Worm (Caenorhabditis elegans): ENCODE measurements around the gene T05B4.9.
A peak's percentile ranks its signal among the peaks of the same experiment; 100 is the strongest.

The T05B4.9 gene

DNA sequence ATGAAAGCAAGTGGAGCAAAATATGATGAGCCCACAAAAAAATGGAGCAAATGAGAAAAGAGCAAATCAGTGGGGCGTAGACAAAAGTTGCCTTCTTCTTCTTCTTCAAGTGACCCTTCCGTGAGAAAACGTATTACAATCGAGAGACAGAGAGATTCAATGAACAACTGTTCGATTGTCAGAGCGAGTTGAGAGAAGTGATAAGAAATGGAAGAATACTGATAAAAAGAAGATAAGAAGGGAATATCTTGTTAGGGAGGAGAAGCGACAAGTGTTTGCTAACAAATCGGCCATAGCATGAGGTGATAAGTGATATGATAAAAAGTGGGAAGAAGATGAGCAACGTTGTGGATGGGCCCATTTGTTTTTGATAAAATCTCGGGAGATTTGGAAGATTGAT lies 39.1 kb upstream of the T05B4.9 start:
- TF ChIP-seq unc-3 (GFP tag; conservative IDR thresholded peaks at IDR 0.05) (no peak), unc-3 (tag; optimal IDR thresholded peaks at IDR 0.05) (no peak), unc-42 (tag; optimal IDR thresholded peaks at IDR 0.05) (no peak), elt-2 (tag; optimal IDR thresholded peaks at IDR 0.05) (peak; percentile 96), pros-1 (tag; optimal IDR thresholded peaks at IDR 0.05) (no peak), ceh-6 (GFP tag; optimal IDR thresholded peaks at IDR 0.05) (no peak), unc-55 (GFP tag; optimal IDR thresholded peaks at IDR 0.05) (peak; percentile 69), lin-11 (tag; optimal IDR thresholded peaks at IDR 0.05) (no peak), ceh-18 (tag; optimal IDR thresholded peaks at IDR 0.05) (peak; percentile 50), rnt-1 (tag; optimal IDR thresholded peaks at IDR 0.05) (peak; percentile 47), syd-9 (tag; optimal IDR thresholded peaks at IDR 0.05) (no peak), Y22D7AL.16 (tag; optimal IDR thresholded peaks at IDR 0.05) (no peak)

DNA sequence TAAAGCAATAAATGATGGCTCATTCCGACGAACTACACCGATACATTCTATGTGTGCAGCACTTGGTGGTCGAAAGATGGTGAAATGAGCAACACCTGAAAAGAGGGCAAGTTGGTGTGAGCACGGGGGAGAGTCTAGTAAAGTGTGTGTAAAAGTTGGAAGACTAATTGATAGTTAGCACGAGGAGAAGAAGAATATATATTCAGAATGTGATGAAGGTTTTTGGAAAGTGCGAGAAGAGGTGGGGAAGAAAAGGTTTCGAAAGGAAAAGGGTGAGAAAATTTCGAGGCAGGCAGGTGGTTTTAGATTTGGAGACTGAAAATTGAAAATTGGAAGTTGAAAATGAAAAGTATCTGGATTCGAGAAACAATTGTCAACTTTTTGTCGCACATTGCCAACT lies 34.0 kb upstream of the T05B4.9 start, which contains the start of gene Y45G5AM.6:
Gene Y45G5AM.6, minus strand, starts transcription at position 101 of the 400 bp plus-strand sequence.
- TF ChIP-seq gmeb-2 (tag; optimal IDR thresholded peaks at IDR 0.05) (no peak), tbx-7 (tag; optimal IDR thresholded peaks at IDR 0.05) (no peak), hlh-8 (tag; optimal IDR thresholded peaks at IDR 0.05) (no peak), npax-4 (tag; optimal IDR thresholded peaks at IDR 0.05) (no peak)

DNA sequence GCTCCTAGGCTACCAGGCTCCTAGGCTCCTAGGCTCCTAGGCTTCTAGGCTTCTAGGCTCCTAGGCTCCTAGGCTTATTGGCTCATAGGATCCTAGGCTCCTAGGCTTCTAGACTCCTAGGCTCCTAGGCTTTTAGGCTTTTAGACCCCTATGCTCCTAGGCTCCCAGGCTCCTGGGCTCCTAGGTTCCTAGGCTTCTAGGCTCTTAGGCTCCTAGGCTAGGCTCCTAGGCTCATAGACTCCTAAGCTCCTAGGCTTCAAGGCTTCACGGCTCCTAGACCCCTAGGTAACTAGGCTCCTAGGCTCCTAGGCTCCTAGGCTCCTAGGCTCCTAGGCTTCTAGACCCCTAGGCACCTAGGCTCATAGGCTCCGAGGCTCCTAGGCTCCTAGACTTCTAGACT lies 33.2 kb upstream of the T05B4.9 start:
- TF ChIP-seq elt-4 (tag; optimal IDR thresholded peaks at IDR 0.05) (peak; percentile 66), ama-1 (optimal IDR thresholded peaks at IDR 0.05) (no peak), pag-3 (tag; optimal IDR thresholded peaks at IDR 0.05; ENCODE audit: borderline replicate concordance) (peak; percentile 0)

DNA sequence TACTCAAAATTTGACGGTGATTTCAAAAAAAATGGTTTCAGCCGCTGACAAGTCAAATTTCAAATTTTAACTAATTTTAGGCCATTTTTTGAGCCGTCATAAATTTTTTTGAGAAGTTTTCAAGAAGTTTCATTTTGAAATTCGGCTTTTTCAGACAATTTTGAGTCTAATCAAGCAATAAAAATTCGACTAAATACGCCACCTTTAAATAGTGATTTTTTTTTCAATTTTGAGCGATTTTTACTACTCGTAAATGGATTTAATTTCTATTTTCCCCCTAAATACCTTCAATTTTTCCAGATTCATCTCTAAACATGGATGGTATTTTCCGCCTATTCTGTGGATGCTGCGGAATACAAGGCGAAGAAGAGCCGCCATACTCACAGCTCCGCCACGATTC lies 26.0 kb upstream of the T05B4.9 start, which contains the start of gene Y45G5AL.1:
Gene Y45G5AL.1, plus strand, starts transcription at position 301 of the 400 bp plus-strand sequence.
- TF ChIP-seq K09A11.1 (tag; optimal IDR thresholded peaks at IDR 0.05; ENCODE audit: insufficient read depth) (no peak), ahr-1 (tag; optimal IDR thresholded peaks at IDR 0.05) (no peak), madf-2 (tag; optimal IDR thresholded peaks at IDR 0.05) (no peak), ama-1 (optimal IDR thresholded peaks at IDR 0.05) (no peak), ceh-6 (GFP tag; optimal IDR thresholded peaks at IDR 0.05) (no peak), fkh-6 (tag; optimal IDR thresholded peaks at IDR 0.05) (no peak), lim-6 (tag; optimal IDR thresholded peaks at IDR 0.05) (no peak), dve-1 (tag; optimal IDR thresholded peaks at IDR 0.05) (no peak), tbx-7 (tag; optimal IDR thresholded peaks at IDR 0.05) (no peak), C38D4.7 (GFP tag; optimal IDR thresholded peaks at IDR 0.05) (no peak), syd-9 (tag; optimal IDR thresholded peaks at IDR 0.05) (no peak), hlh-13 (GFP tag; optimal IDR thresholded peaks at IDR 0.05) (no peak), ceh-9 (tag; optimal IDR thresholded peaks at IDR 0.05) (no peak), unc-42 (tag; optimal IDR thresholded peaks at IDR 0.05) (no peak), lin-11 (tag; optimal IDR thresholded peaks at IDR 0.05) (no peak), eyg-1 (tag; optimal IDR thresholded peaks at IDR 0.05) (no peak), hlh-15 (tag; optimal IDR thresholded peaks at IDR 0.05) (no peak), ceh-19 (GFP tag; optimal IDR thresholded peaks at IDR 0.05) (no peak), Y22D7AL.16 (tag; optimal IDR thresholded peaks at IDR 0.05) (no peak)

DNA sequence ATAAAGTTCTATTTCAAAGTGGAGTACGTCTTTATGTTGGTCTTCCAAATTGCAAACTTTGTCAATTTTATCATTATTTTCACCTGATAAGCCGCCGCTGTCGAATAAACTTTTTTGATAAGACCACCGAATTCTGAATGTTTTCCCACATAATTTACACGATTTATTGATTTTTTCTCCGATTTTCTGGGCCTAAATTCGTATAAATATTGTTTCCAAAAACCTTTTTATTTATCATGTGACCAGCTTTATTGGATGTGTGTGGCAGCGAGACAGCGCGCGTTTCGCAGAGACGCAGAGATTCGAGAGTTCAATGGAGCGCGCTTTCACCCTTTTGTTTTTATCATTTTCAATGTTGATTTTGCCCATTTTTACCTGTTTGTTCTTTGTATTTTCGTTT lies 24.8 kb upstream of the T05B4.9 start:
- peak; percentile 42 for TF ChIP-seq nfya-1 (tag; optimal IDR thresholded peaks at IDR 0.05)
- TF ChIP-seq ztf-16 (tag; optimal IDR thresholded peaks at IDR 0.05) = no peak
- TF ChIP-seq ceh-2 (tag; optimal IDR thresholded peaks at IDR 0.05) = no peak
- TF ChIP-seq eyg-1 (tag; optimal IDR thresholded peaks at IDR 0.05) = no peak
- no peak for TF ChIP-seq fkh-6 (tag; optimal IDR thresholded peaks at IDR 0.05)
- TF ChIP-seq pha-2 (tag; optimal IDR thresholded peaks at IDR 0.05) = no peak
- TF ChIP-seq ceh-14 (tag; optimal IDR thresholded peaks at IDR 0.05) = no peak
- TF ChIP-seq lim-6 (tag; optimal IDR thresholded peaks at IDR 0.05) = no peak
- no peak for TF ChIP-seq gmeb-2 (tag; optimal IDR thresholded peaks at IDR 0.05)
- no peak for TF ChIP-seq ceh-9 (tag; optimal IDR thresholded peaks at IDR 0.05)
- no peak for TF ChIP-seq rnt-1 (tag; optimal IDR thresholded peaks at IDR 0.05)
- TF ChIP-seq ceh-18 (tag; optimal IDR thresholded peaks at IDR 0.05) = no peak
- no peak for TF ChIP-seq npax-4 (tag; optimal IDR thresholded peaks at IDR 0.05)
- TF ChIP-seq sdc-2 (tag; optimal IDR thresholded peaks at IDR 0.05) = no peak
- no peak for TF ChIP-seq sox-4 (tag; optimal IDR thresholded peaks at IDR 0.05)
- TF ChIP-seq pax-1 (tag; optimal IDR thresholded peaks at IDR 0.05) = peak; percentile 13
- peak; percentile 69 for TF ChIP-seq unc-42 (tag; optimal IDR thresholded peaks at IDR 0.05)
- TF ChIP-seq ahr-1 (tag; optimal IDR thresholded peaks at IDR 0.05) = no peak
- no peak for TF ChIP-seq C38D4.7 (GFP tag; optimal IDR thresholded peaks at IDR 0.05)
- peak; percentile 67 for TF ChIP-seq elt-2 (tag; optimal IDR thresholded peaks at IDR 0.05)
- TF ChIP-seq pqm-1 (tag; optimal IDR thresholded peaks at IDR 0.05) = no peak
- no peak for TF ChIP-seq ceh-31 (tag; optimal IDR thresholded peaks at IDR 0.05)
- peak; percentile 33 for TF ChIP-seq ceh-48 (tag; optimal IDR thresholded peaks at IDR 0.05)
- TF ChIP-seq K09A11.1 (tag; optimal IDR thresholded peaks at IDR 0.05; ENCODE audit: insufficient read depth) = no peak
- peak; percentile 21 for TF ChIP-seq unc-55 (GFP tag; optimal IDR thresholded peaks at IDR 0.05)
- TF ChIP-seq hlh-30 (tag; optimal IDR thresholded peaks at IDR 0.05; ENCODE audit: insufficient read depth) = peak; percentile 96
- no peak for TF ChIP-seq madf-2 (tag; optimal IDR thresholded peaks at IDR 0.05)
- TF ChIP-seq syd-9 (tag; optimal IDR thresholded peaks at IDR 0.05) = no peak

All from whole organism, late embryonic.